Fruit fly (Drosophila melanogaster) whole organism, embryonic: ENCODE data around the gene RSG7.

ENCODE experiments used
- Antp ChIP-seq: fragments of 200-800 bp; sonication (Bioruptor generic); optimal IDR thresholded peaks from 3 replicates; lab custom pipeline; 2016; ENCODE audit warnings: missing biosample characterization, missing genetic modification characterization
- Atf3 ChIP-seq: fragments of 200-800 bp; sonication (Bioruptor generic); optimal IDR thresholded peaks from 3 replicates; lab custom pipeline; 2016; ENCODE audit warnings: missing biosample characterization, missing genetic modification characterization
- CG10321 ChIP-seq: fragments of 200-800 bp; sonication (Bioruptor generic); IDR thresholded peaks from 2 replicates; pipeline ENCODE4 v1.3.6; 2022; ENCODE audit warnings: missing biosample characterization, missing genetic modification characterization
- CG11398 ChIP-seq: fragments of 200-800 bp; sonication (Bioruptor generic); optimal IDR thresholded peaks from 2 replicates; lab custom pipeline; 2016; ENCODE audit warnings: missing biosample characterization, missing genetic modification characterization
- CG12391 ChIP-seq: fragments of 200-800 bp; sonication (Bioruptor generic); optimal IDR thresholded peaks from 3 replicates; lab custom pipeline; 2018; ENCODE audit warnings: missing biosample characterization, mild to moderate bottlenecking, missing genetic modification characterization, moderate library complexity
- CG14667 ChIP-seq: fragments of 200-800 bp; sonication (Bioruptor generic); IDR thresholded peaks from 2 replicates; pipeline ENCODE4 v1.3.6; 2022; ENCODE audit warnings: missing biosample characterization, missing genetic modification characterization
- CG14710 ChIP-seq: fragments of 200-800 bp; sonication (Bioruptor generic); optimal IDR thresholded peaks from 3 replicates; lab custom pipeline; 2019; ENCODE audit warnings: missing biosample characterization, mild to moderate bottlenecking, missing genetic modification characterization, moderate library complexity
- CG2875 ChIP-seq: fragments of 200-800 bp; sonication (Bioruptor generic); optimal IDR thresholded peaks from 2 replicates; lab custom pipeline; 2017; ENCODE audit warnings: missing biosample characterization, mild to moderate bottlenecking, missing genetic modification characterization, missing genetic modification reagents
- CG31365 ChIP-seq: fragments of 200-800 bp; sonication (Bioruptor generic); optimal IDR thresholded peaks from 2 replicates; lab custom pipeline; 2018; ENCODE audit warnings: missing biosample characterization, mild to moderate bottlenecking, missing genetic modification characterization
- CG3163 ChIP-seq: fragments of 200-800 bp; sonication (Bioruptor generic); optimal IDR thresholded peaks from 3 replicates; lab custom pipeline; 2016; ENCODE audit warnings: missing biosample characterization, missing genetic modification characterization
- CG5180 ChIP-seq: fragments of 200-800 bp; sonication (Bioruptor generic); optimal IDR thresholded peaks from 3 replicates; lab custom pipeline; 2017; ENCODE audit warnings: missing biosample characterization, missing genetic modification characterization, mild to moderate bottlenecking, moderate library complexity, missing genetic modification reagents
- CG6254 ChIP-seq: fragments of 200-800 bp; sonication (Bioruptor generic); optimal IDR thresholded peaks from 3 replicates; lab custom pipeline; 2017; ENCODE audit warnings: mild to moderate bottlenecking, missing biosample characterization, missing genetic modification reagents, missing genetic modification characterization
- CG7357 ChIP-seq: fragments of 200-800 bp; sonication (Bioruptor generic); IDR thresholded peaks from 3 replicates; pipeline ENCODE4 v1.3.6; 2022; ENCODE audit warnings: missing biosample characterization, missing genetic modification characterization
- CG8290 ChIP-seq, 3 experiments: fragments of 200-800 bp; sonication (Bioruptor generic); optimal IDR thresholded peaks; 2 replicates each; lab custom pipeline; 2016 to 2019; ENCODE audit warnings: missing biosample characterization in 3 of 3, missing genetic modification characterization in 3 of 3, mild to moderate bottlenecking in 2 of 3, moderate library complexity in 1 of 3
- CG9797 ChIP-seq: fragments of 200-800 bp; sonication (Bioruptor generic); optimal IDR thresholded peaks from 3 replicates; lab custom pipeline; 2018; ENCODE audit warnings: missing biosample characterization, mild to moderate bottlenecking, missing genetic modification characterization
- Camta ChIP-seq: fragments of 200-800 bp; sonication (Bioruptor generic); optimal IDR thresholded peaks from 2 replicates; lab custom pipeline; 2016; ENCODE audit warnings: missing biosample characterization, missing genetic modification characterization
- CoRest ChIP-seq: fragments of 200-800 bp; sonication (Bioruptor generic); optimal IDR thresholded peaks from 3 replicates; lab custom pipeline; 2018; ENCODE audit warnings: missing biosample characterization, mild to moderate bottlenecking, missing genetic modification characterization, moderate library complexity
- E2f2 ChIP-seq: fragments of 200-800 bp; sonication (Bioruptor generic); IDR thresholded peaks from 2 replicates; pipeline ENCODE4 v1.3.6; 2022; ENCODE audit warnings: missing biosample characterization, missing genetic modification characterization
- Ets65A ChIP-seq: fragments of 200-800 bp; sonication (Bioruptor generic); peaks from one replicate; lab custom pipeline; 2016; ENCODE audit warnings: missing biosample characterization, missing genetic modification characterization
- Fer1 ChIP-seq: fragments of 200-800 bp; sonication (Bioruptor generic); optimal IDR thresholded peaks from 2 replicates; lab custom pipeline; 2017; ENCODE audit warnings: missing biosample characterization, mild to moderate bottlenecking, missing genetic modification characterization
- HLH4C ChIP-seq: fragments of 200-800 bp; sonication (Bioruptor generic); IDR thresholded peaks from 3 replicates; pipeline ENCODE4 v1.3.6; 2022; ENCODE audit warnings: missing biosample characterization, missing genetic modification characterization; ENCODE audit not compliant: partially characterized antibody
- MESR4 ChIP-seq: fragments of 200-800 bp; sonication (Bioruptor generic); optimal IDR thresholded peaks from 2 replicates; lab custom pipeline; 2018; ENCODE audit warnings: missing biosample characterization, mild to moderate bottlenecking, missing genetic modification characterization, moderate library complexity
- Max ChIP-seq: fragments of 200-800 bp; sonication (Bioruptor generic); optimal IDR thresholded peaks from 2 replicates; lab custom pipeline; 2016; ENCODE audit warnings: missing biosample characterization, mild to moderate bottlenecking, missing genetic modification characterization
- NFAT ChIP-seq: fragments of 200-800 bp; sonication (Bioruptor generic); IDR thresholded peaks from 2 replicates; pipeline ENCODE4 v1.3.6; 2022; ENCODE audit warnings: missing biosample characterization, missing genetic modification characterization
- Sry-β ChIP-seq: fragments of 200-800 bp; sonication (Bioruptor generic); optimal IDR thresholded peaks from 2 replicates; lab custom pipeline; 2018; ENCODE audit warnings: missing biosample characterization, mild to moderate bottlenecking, missing genetic modification characterization, moderate library complexity
- Usf ChIP-seq: fragments of 200-800 bp; sonication (Bioruptor generic); optimal IDR thresholded peaks from 2 replicates; lab custom pipeline; 2017; ENCODE audit warnings: missing genotype, missing biosample characterization, missing genetic modification characterization
- al ChIP-seq: fragments of 200-800 bp; sonication (Bioruptor generic); IDR thresholded peaks from 2 replicates; pipeline ENCODE4 v1.3.6; 2022; ENCODE audit warnings: missing biosample characterization, missing genetic modification characterization
- amos ChIP-seq: fragments of 200-800 bp; sonication (Bioruptor generic); IDR thresholded peaks from 2 replicates; pipeline ENCODE4 v1.3.6; 2022; ENCODE audit warnings: missing biosample characterization, missing genetic modification characterization; ENCODE audit not compliant: partially characterized antibody
- ase ChIP-seq: fragments of 200-800 bp; sonication (Bioruptor generic); IDR thresholded peaks from 3 replicates; pipeline ENCODE4 v1.3.6; 2022; ENCODE audit warnings: missing biosample characterization, missing genetic modification characterization
- chn ChIP-seq: fragments of 200-800 bp; sonication (Bioruptor generic); optimal IDR thresholded peaks from 2 replicates; lab custom pipeline; 2016; ENCODE audit warnings: missing biosample characterization, missing genetic modification characterization
- crc ChIP-seq: fragments of 200-800 bp; sonication (Bioruptor generic); optimal IDR thresholded peaks from 2 replicates; lab custom pipeline; 2016; ENCODE audit warnings: missing biosample characterization, missing genetic modification characterization
- da ChIP-seq: fragments of 200-800 bp; sonication (Bioruptor generic); optimal IDR thresholded peaks from 2 replicates; lab custom pipeline; 2016; ENCODE audit warnings: missing biosample characterization, missing genetic modification characterization
- dysf ChIP-seq: fragments of 200-800 bp; sonication (Bioruptor generic); IDR thresholded peaks from 3 replicates; pipeline ENCODE4 v1.3.6; 2022; ENCODE audit warnings: missing biosample characterization, missing genetic modification characterization
- fd96Cb ChIP-seq: fragments of 200-800 bp; sonication (Bioruptor generic); optimal IDR thresholded peaks from 2 replicates; lab custom pipeline; 2018; ENCODE audit warnings: missing biosample characterization, mild to moderate bottlenecking, missing genetic modification characterization, moderate library complexity
- fru ChIP-seq: fragments of >200 bp; optimal IDR thresholded peaks from 2 replicates; lab custom pipeline; 2017
- gcm2 ChIP-seq: fragments of 200-800 bp; sonication (Bioruptor generic); optimal IDR thresholded peaks from 2 replicates; lab custom pipeline; 2016; ENCODE audit warnings: missing biosample characterization, missing genetic modification characterization
- hbn ChIP-seq: fragments of 200-800 bp; sonication (Bioruptor generic); IDR thresholded peaks from 2 replicates; pipeline ENCODE4 v1.3.6; 2022; ENCODE audit warnings: missing biosample characterization, missing genetic modification characterization; ENCODE audit not compliant: partially characterized antibody
- kah ChIP-seq: fragments of 200-800 bp; sonication (Bioruptor generic); optimal IDR thresholded peaks from 2 replicates; lab custom pipeline; 2018; ENCODE audit warnings: missing biosample characterization, mild to moderate bottlenecking, missing genetic modification characterization
- lilli ChIP-seq: fragments of 200-800 bp; sonication (Bioruptor generic); optimal IDR thresholded peaks from 3 replicates; lab custom pipeline; 2016; ENCODE audit warnings: missing biosample characterization, missing genetic modification characterization
- org-1 ChIP-seq: fragments of 200-800 bp; sonication (Bioruptor generic); optimal IDR thresholded peaks from 2 replicates; lab custom pipeline; 2017; ENCODE audit warnings: missing biosample characterization, missing genetic modification characterization
- otp ChIP-seq: fragments of 200-800 bp; sonication (Bioruptor generic); IDR thresholded peaks from 3 replicates; pipeline ENCODE4, ENCODE4 v1.3.6; 2022; ENCODE audit warnings: missing biosample characterization, missing genetic modification characterization
- pb ChIP-seq: fragments of 200-800 bp; sonication (Bioruptor generic); optimal IDR thresholded peaks from 3 replicates; lab custom pipeline; 2016; ENCODE audit warnings: missing biosample characterization, missing genetic modification characterization
- peb ChIP-seq: fragments of 200-800 bp; sonication (Bioruptor generic); IDR thresholded peaks from 2 replicates; pipeline ENCODE4 v1.3.6; 2022; ENCODE audit warnings: missing biosample characterization, missing genetic modification characterization
- pros ChIP-seq: fragments of 200-800 bp; sonication (Bioruptor generic); optimal IDR thresholded peaks from 3 replicates; lab custom pipeline; 2019; ENCODE audit warnings: missing biosample characterization, mild to moderate bottlenecking, missing genetic modification characterization, moderate library complexity
- sens ChIP-seq: fragments of 200-800 bp; sonication (Bioruptor generic); peaks from one replicate; lab custom pipeline; 2016; ENCODE audit warnings: missing biosample characterization, missing genetic modification characterization
- shn ChIP-seq: fragments of 200-800 bp; sonication (Bioruptor generic); optimal IDR thresholded peaks from 3 replicates; lab custom pipeline; 2016; ENCODE audit warnings: missing biosample characterization, missing genetic modification characterization
- so ChIP-seq: fragments of 200-800 bp; sonication (Bioruptor generic); IDR thresholded peaks from 3 replicates; pipeline ENCODE4 v1.3.6; 2022; ENCODE audit warnings: missing biosample characterization, missing genetic modification characterization
- stc ChIP-seq: fragments of 200-800 bp; sonication (Bioruptor generic); IDR thresholded peaks from 2 replicates; pipeline ENCODE4 v1.3.6; 2022; ENCODE audit warnings: missing biosample characterization, missing genetic modification characterization
- tup ChIP-seq: fragments of 200-800 bp; sonication (Bioruptor generic); optimal IDR thresholded peaks from 2 replicates; lab custom pipeline; 2016; ENCODE audit warnings: missing biosample characterization, mild to moderate bottlenecking, missing genetic modification characterization, moderate library complexity
- wdn ChIP-seq: fragments of 200-800 bp; sonication (Bioruptor generic); IDR thresholded peaks from 2 replicates; pipeline ENCODE4 v1.3.6; 2022; ENCODE audit warnings: missing biosample characterization, missing genetic modification characterization

Gene RSG7

DNA sequence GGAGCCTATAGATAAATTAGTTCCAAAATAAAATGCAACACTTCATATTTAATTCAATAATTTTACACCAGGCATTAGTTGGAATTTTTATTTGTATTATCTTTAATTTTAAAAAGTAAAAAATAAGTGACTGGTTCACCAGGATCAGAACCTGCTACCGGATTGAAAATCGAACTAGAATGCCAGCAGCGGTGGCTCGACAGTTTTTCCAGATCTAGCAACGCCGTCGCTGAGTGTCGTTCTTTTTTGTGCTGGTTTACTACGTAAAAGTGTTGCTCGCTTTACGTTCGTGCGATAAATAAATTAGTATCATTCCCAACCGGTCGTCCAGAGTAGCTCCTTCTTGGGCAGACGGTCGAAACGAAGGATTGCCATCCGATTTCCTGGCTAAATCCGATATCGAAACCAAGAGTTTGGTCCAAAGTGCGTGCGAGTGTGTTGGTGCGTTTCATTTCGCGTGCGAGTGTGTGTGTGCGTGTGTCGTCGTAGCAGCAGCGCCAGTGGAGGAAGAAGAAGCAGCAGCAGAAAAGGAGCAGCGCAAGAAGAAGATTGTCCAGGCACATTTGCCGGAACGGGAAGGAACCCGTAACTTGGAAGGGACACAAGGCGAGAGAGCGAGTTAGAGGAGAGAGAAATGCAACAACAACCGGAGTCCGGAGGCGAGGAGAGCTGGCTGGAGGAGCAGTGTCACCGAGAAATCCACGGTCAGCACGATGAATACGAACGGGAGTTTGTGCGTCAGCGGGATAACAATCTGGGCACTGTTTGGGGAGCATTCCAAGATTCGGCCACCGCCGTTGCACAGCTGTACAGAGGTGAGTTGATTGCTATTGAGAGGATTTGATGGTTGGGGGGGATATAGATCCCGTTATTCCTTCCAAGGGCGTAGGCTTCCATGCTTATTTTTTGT is 52.1 kb downstream of the RSG7 start, which contains the start of gene CG4768 (continued):
- TF ChIP-seq amos (GFP tag; lab: Robert Waterston, UW): no peak
- no peak for TF ChIP-seq NFAT (GFP tag; lab: Robert Waterston, UW)
- TF ChIP-seq CG10321 (GFP tag; lab: Robert Waterston, UW): no peak
- no peak for TF ChIP-seq CG7357 (GFP tag; lab: Robert Waterston, UW)
- TF ChIP-seq Atf3 (GFP tag; lab: Kevin White, UChicago): no peak
- peak; percentile 70 for TF ChIP-seq Ets65A (GFP tag; lab: Kevin White, UChicago)
- no peak for TF ChIP-seq org-1 (GFP tag; lab: Kevin White, UChicago)
- TF ChIP-seq pros (GFP tag; lab: Kevin White, UChicago): no peak
- no peak for TF ChIP-seq CG8290 (GFP tag; optimal IDR thresholded peaks at IDR 0.05; lab: Kevin White, UChicago)
- peak in 1 of 2 experiments; percentile 3 for TF ChIP-seq CG8290 (tag; optimal IDR thresholded peaks at IDR 0.05; lab: Kevin White, UChicago)
- no peak for TF ChIP-seq peb (GFP tag; lab: Robert Waterston, UW)
- TF ChIP-seq Antp (GFP tag; lab: Kevin White, UChicago): no peak
- no peak for TF ChIP-seq Max (GFP tag; lab: Kevin White, UChicago)
- peak; percentile 27; the same call in 1 of the 2 replicates for TF ChIP-seq E2f2 (GFP tag; lab: Robert Waterston, UW)
- TF ChIP-seq stc (GFP tag; lab: Robert Waterston, UW): no peak
- TF ChIP-seq fru (lab: Kevin White, UChicago): no peak
- no peak for TF ChIP-seq lilli (GFP tag; lab: Kevin White, UChicago)
- TF ChIP-seq CG12391 (tag; lab: Kevin White, UChicago): peak; percentile 3
- TF ChIP-seq HLH4C: no peak
- no peak for TF ChIP-seq CG14667 (GFP tag; lab: Robert Waterston, UW)
- peak; percentile 17 for TF ChIP-seq Fer1 (GFP tag; lab: Kevin White, UChicago)
- no peak for TF ChIP-seq CG31365 (tag; lab: Kevin White, UChicago)
- no peak for TF ChIP-seq otp (GFP tag; lab: Robert Waterston, UW)
- no peak for TF ChIP-seq CG5180 (GFP tag; lab: Kevin White, UChicago)
- no peak for TF ChIP-seq Usf (GFP tag; lab: Kevin White, UChicago)
- TF ChIP-seq ase (GFP tag; lab: Robert Waterston, UW): no peak
- TF ChIP-seq kah (GFP tag; lab: Kevin White, UChicago): no peak
- no peak for TF ChIP-seq Camta (GFP tag; lab: Kevin White, UChicago)
- TF ChIP-seq wdn (GFP tag; lab: Robert Waterston, UW): no peak
- no peak for TF ChIP-seq chn (GFP tag; lab: Kevin White, UChicago)
- no peak for TF ChIP-seq CG6254 (GFP tag; lab: Kevin White, UChicago)
- TF ChIP-seq hbn (GFP tag; lab: Robert Waterston, UW): no peak
- no peak for TF ChIP-seq CG2875 (GFP tag; lab: Kevin White, UChicago)
- TF ChIP-seq sens (GFP tag; lab: Kevin White, UChicago): no peak
- no peak for TF ChIP-seq da (GFP tag; lab: Kevin White, UChicago)
- peak; percentile 14 for TF ChIP-seq Sry-β
- peak; percentile 85 for TF ChIP-seq MESR4 (GFP tag; lab: Kevin White, UChicago)
- no peak for TF ChIP-seq crc (GFP tag; lab: Kevin White, UChicago)
- no peak for TF ChIP-seq tup (GFP tag; lab: Kevin White, UChicago)
- no peak for TF ChIP-seq CG14710 (tag; lab: Kevin White, UChicago)
- no peak for TF ChIP-seq CoRest
- TF ChIP-seq CG11398: no peak
- no peak for TF ChIP-seq gcm2 (GFP tag; lab: Kevin White, UChicago)
- no peak for TF ChIP-seq so
- TF ChIP-seq CG3163 (GFP tag; lab: Kevin White, UChicago): peak; percentile 6
- TF ChIP-seq CG9797 (GFP tag; lab: Kevin White, UChicago): no peak
- TF ChIP-seq dysf (GFP tag; lab: Robert Waterston, UW): no peak
- no peak for TF ChIP-seq fd96Cb (tag; lab: Kevin White, UChicago)
- TF ChIP-seq pb (GFP tag; lab: Kevin White, UChicago): no peak
- TF ChIP-seq al (GFP tag; lab: Robert Waterston, UW): no peak
- TF ChIP-seq shn (GFP tag; lab: Kevin White, UChicago): no peak
